Worm (Caenorhabditis elegans) whole organism, mixed stage, embryonic: ENCODE measurements around the gene E03H12.7.

Source experiments
- M03D4.4 ChIP-seq: sonication (generic microtip); optimal IDR thresholded peaks from 2 replicates; lab custom pipeline; 2017; ENCODE audit warnings: mild to moderate bottlenecking, missing genetic modification characterization, missing compliant biosample characterization
- bed-3 ChIP-seq: fragments of 200-800 bp; sonication (Bioruptor generic); optimal IDR thresholded peaks from 3 replicates; lab custom pipeline; 2018; ENCODE audit warnings: mild to moderate bottlenecking, missing genetic modification characterization, moderate library complexity, missing compliant biosample characterization
- blmp-1 ChIP-seq: fragments of 150-350 bp; optimal IDR thresholded peaks from 2 replicates; lab custom pipeline; 2014; ENCODE audit warnings: missing biosample characterization, missing genetic modification characterization
- ceh-39 ChIP-seq: fragments of 150-350 bp; optimal IDR thresholded peaks from 2 replicates; lab custom pipeline; 2014; ENCODE audit warnings: missing biosample characterization, missing genetic modification characterization
- ceh-43 ChIP-seq: fragments of 200-800 bp; sonication (Bioruptor generic); optimal IDR thresholded peaks from 2 replicates; lab custom pipeline; 2018; ENCODE audit warnings: mild to moderate bottlenecking, missing genetic modification characterization, moderate library complexity, missing compliant biosample characterization
- ceh-83 ChIP-seq: fragments of 200-800 bp; sonication (Bioruptor generic); optimal IDR thresholded peaks from 2 replicates; lab custom pipeline; 2018; ENCODE audit warnings: mild to moderate bottlenecking, missing genetic modification characterization, missing compliant biosample characterization
- ces-1 ChIP-seq: fragments of 150-350 bp; optimal IDR thresholded peaks from 2 replicates; lab custom pipeline; 2014; ENCODE audit warnings: missing biosample characterization, missing genetic modification reagents, missing genetic modification characterization
- cnd-1 ChIP-seq: fragments of 200-800 bp; sonication (Bioruptor generic); optimal IDR thresholded peaks from 2 replicates; lab custom pipeline; 2018; ENCODE audit warnings: mild to moderate bottlenecking, missing genetic modification characterization, missing compliant biosample characterization
- drap-1 ChIP-seq: fragments of 200-800 bp; sonication (Bioruptor generic); optimal IDR thresholded peaks from 3 replicates; lab custom pipeline; 2018; ENCODE audit warnings: mild to moderate bottlenecking, missing genetic modification characterization, missing compliant biosample characterization
- elt-1 ChIP-seq: sonication (generic microtip); optimal IDR thresholded peaks from 2 replicates; lab custom pipeline; 2017; ENCODE audit warnings: missing genetic modification characterization, mild to moderate bottlenecking, missing compliant biosample characterization, antibody characterized with exemption, moderate library complexity, borderline replicate concordance; ENCODE audit not compliant: insufficient read depth
- elt-3 ChIP-seq: fragments of 150-350 bp; optimal IDR thresholded peaks from 2 replicates; lab custom pipeline; 2014; ENCODE audit warnings: missing biosample characterization, missing genetic modification characterization
- flh-1 ChIP-seq: fragments of 200-800 bp; sonication (Bioruptor generic); optimal IDR thresholded peaks from 2 replicates; lab custom pipeline; 2018; ENCODE audit warnings: mild to moderate bottlenecking, missing genetic modification characterization, moderate library complexity, missing compliant biosample characterization
- ham-2 ChIP-seq: fragments of 200-800 bp; sonication (Bioruptor generic); optimal IDR thresholded peaks from 2 replicates; lab custom pipeline; 2018; ENCODE audit warnings: mild to moderate bottlenecking, missing genetic modification characterization, missing compliant biosample characterization
- hlh-1 ChIP-seq: fragments of 150-350 bp; optimal IDR thresholded peaks from 2 replicates; lab custom pipeline; 2014; ENCODE audit warnings: missing biosample characterization, missing genetic modification reagents, missing genetic modification characterization
- lin-13 ChIP-seq: fragments of 150-350 bp; optimal IDR thresholded peaks from 2 replicates; lab custom pipeline; 2014; ENCODE audit warnings: missing biosample characterization, missing genetic modification characterization
- lin-32 ChIP-seq: fragments of 200-800 bp; sonication (Bioruptor generic); optimal IDR thresholded peaks from 2 replicates; lab custom pipeline; 2018; ENCODE audit warnings: mild to moderate bottlenecking, missing genetic modification characterization, missing compliant biosample characterization
- lsy-2 ChIP-seq: fragments of 150-350 bp; optimal IDR thresholded peaks from 2 replicates; lab custom pipeline; 2014; ENCODE audit warnings: missing biosample characterization, missing genetic modification characterization
- mab-5 ChIP-seq: fragments of 150-350 bp; optimal IDR thresholded peaks from 2 replicates; lab custom pipeline; 2014; ENCODE audit warnings: missing biosample characterization, missing genetic modification characterization
- mep-1 ChIP-seq: fragments of 150-350 bp; optimal IDR thresholded peaks from 2 replicates; lab custom pipeline; 2017; ENCODE audit warnings: missing biosample characterization, missing genetic modification reagents, missing genetic modification characterization, inconsistent platforms
- mls-2 ChIP-seq: sonication (generic microtip); optimal IDR thresholded peaks from 2 replicates; lab custom pipeline; 2016; ENCODE audit warnings: mild to moderate bottlenecking, missing genetic modification characterization, moderate library complexity, missing compliant biosample characterization
- nhr-12 ChIP-seq: fragments of 150-350 bp; optimal IDR thresholded peaks from 2 replicates; lab custom pipeline; 2014; ENCODE audit warnings: missing biosample characterization, missing genetic modification characterization
- nhr-237 ChIP-seq: fragments of 150-350 bp; optimal IDR thresholded peaks from 2 replicates; lab custom pipeline; 2014; ENCODE audit warnings: missing biosample characterization, missing genetic modification characterization
- nhr-28 ChIP-seq: fragments of 150-350 bp; optimal IDR thresholded peaks from 2 replicates; lab custom pipeline; 2014; ENCODE audit warnings: missing biosample characterization, missing genetic modification characterization
- nhr-76 ChIP-seq: sonication (generic microtip); optimal IDR thresholded peaks from 2 replicates; lab custom pipeline; 2017; ENCODE audit warnings: missing biosample characterization, missing genetic modification characterization
- pha-4 ChIP-seq: fragments of 150-350 bp; optimal IDR thresholded peaks from 2 replicates; lab custom pipeline; 2018; ENCODE audit warnings: missing biosample characterization, missing genetic modification reagents, missing genetic modification characterization
- sem-2 ChIP-seq: fragments of 200-800 bp; sonication (Bioruptor generic); optimal IDR thresholded peaks from 2 replicates; lab custom pipeline; 2018; ENCODE audit warnings: mild to moderate bottlenecking, missing genetic modification characterization, missing compliant biosample characterization
- snpc-4 ChIP-seq: fragments of 150-350 bp; optimal IDR thresholded peaks from 2 replicates; lab custom pipeline; 2014; ENCODE audit warnings: missing biosample characterization, missing genetic modification characterization
- sptf-1 ChIP-seq: sonication (generic microtip); optimal IDR thresholded peaks from 2 replicates; lab custom pipeline; 2017; ENCODE audit warnings: mild to moderate bottlenecking, missing genetic modification characterization, moderate library complexity, missing compliant biosample characterization
- tbx-8 ChIP-seq: fragments of 200-800 bp; sonication (Bioruptor generic); optimal IDR thresholded peaks from 2 replicates; lab custom pipeline; 2018; ENCODE audit warnings: mild to moderate bottlenecking, missing genetic modification characterization, moderate library complexity, missing compliant biosample characterization
- unc-120 ChIP-seq: sonication (generic microtip); optimal IDR thresholded peaks from 2 replicates; lab custom pipeline; 2017; ENCODE audit warnings: missing genetic modification characterization, missing compliant biosample characterization; ENCODE audit not compliant: poor library complexity, severe bottlenecking
- unc-39 ChIP-seq: fragments of 150-350 bp; optimal IDR thresholded peaks from 2 replicates; lab custom pipeline; 2014; ENCODE audit warnings: missing biosample characterization, missing genetic modification characterization
- unc-62 ChIP-seq: fragments of 150-350 bp; optimal IDR thresholded peaks from 2 replicates; lab custom pipeline; 2014; ENCODE audit warnings: missing biosample characterization, missing genetic modification reagents, missing genetic modification characterization
- zip-8 ChIP-seq: fragments of 150-350 bp; optimal IDR thresholded peaks from 2 replicates; lab custom pipeline; 2014; ENCODE audit warnings: missing biosample characterization, missing genetic modification characterization

E03H12.7 gene

DNA sequence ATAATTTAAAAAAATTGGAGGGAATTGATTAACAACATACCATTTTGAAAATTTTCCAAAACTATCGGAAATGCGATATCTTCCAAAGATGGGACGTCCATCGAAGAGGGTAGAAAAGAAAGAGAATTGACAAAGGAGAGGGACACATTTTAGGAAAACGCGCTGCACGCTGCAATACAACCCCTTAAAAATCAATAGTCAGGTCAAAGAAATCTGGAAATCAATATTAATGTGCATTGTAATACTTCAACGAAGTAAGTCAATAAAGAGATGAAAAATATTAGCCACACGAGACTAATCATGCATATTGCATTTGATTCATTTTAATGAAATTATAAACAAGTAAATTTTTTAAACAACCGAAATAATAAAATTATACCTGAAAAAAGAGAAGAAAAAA lies 19.0 kb downstream of the E03H12.7 start, which contains the start of gene Y9C9A.13:
TSS of gene Y9C9A.13 (minus strand) at position 101 of the 400 bp plus-strand sequence.
- TF ChIP-seq pha-4 (tag; lab: Kevin White, UChicago) (no peak), unc-120 (tag; lab: Kevin White, UChicago) (no peak), unc-39 (tag; lab: Kevin White, UChicago) (no peak), blmp-1 (tag; lab: Kevin White, UChicago) (no peak), cnd-1 (tag; lab: Kevin White, UChicago) (no peak), ceh-83 (GFP tag; lab: Kevin White, UChicago) (no peak), lin-13 (tag; lab: Kevin White, UChicago) (no peak), ceh-43 (GFP tag; lab: Kevin White, UChicago) (no peak), mab-5 (tag; lab: Kevin White, UChicago) (no peak), unc-62 (GFP tag; lab: Kevin White, UChicago) (no peak), snpc-4 (no peak), elt-3 (no peak), lsy-2 (tag; lab: Kevin White, UChicago) (no peak), sem-2 (GFP tag; lab: Kevin White, UChicago) (no peak), ham-2 (GFP tag; lab: Kevin White, UChicago) (no peak), flh-1 (GFP tag; lab: Kevin White, UChicago) (no peak), M03D4.4 (tag; lab: Kevin White, UChicago) (no peak)
- TF ChIP-seq, all 35 proteins: peak for 0

DNA sequence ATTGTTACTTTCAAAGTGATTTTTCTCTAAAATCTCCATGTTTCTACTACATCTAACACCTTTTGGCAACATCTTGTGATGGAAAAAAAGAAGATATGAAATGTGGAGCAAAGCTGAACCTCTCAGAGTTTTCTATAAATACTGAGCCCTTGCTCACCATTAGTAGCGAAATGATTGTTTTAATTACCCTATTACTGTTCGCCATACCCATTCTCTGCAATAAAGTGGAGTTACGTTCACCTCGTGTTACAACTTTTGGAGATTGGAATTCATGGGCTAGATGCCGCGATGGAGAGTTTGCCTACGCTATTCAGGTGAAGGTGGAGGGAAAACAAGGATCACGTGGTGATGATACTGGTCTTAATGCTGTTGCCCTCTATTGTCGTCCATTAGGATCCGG lies 24.6 kb downstream of the E03H12.7 start, which contains the start of gene txt-3:
TSS of gene txt-3 (plus strand) at position 125 of the 400 bp plus-strand sequence.
- no peak for TF ChIP-seq sptf-1 (tag; lab: Kevin White, UChicago)
- TF ChIP-seq lin-32 (GFP tag; lab: Kevin White, UChicago): no peak
- no peak for TF ChIP-seq unc-62 (GFP tag; lab: Kevin White, UChicago)
- no peak for TF ChIP-seq snpc-4
- TF ChIP-seq ceh-39 (tag; lab: Kevin White, UChicago): no peak
- TF ChIP-seq hlh-1 (tag; lab: Kevin White, UChicago): no peak
- no peak for TF ChIP-seq sem-2 (GFP tag; lab: Kevin White, UChicago)
- TF ChIP-seq lin-13 (tag; lab: Kevin White, UChicago): no peak
- no peak for TF ChIP-seq mab-5 (tag; lab: Kevin White, UChicago)
- TF ChIP-seq nhr-12 (tag; lab: Kevin White, UChicago): no peak
- TF ChIP-seq unc-39 (tag; lab: Kevin White, UChicago): no peak
- TF ChIP-seq bed-3 (GFP tag; lab: Kevin White, UChicago): no peak
- no peak for TF ChIP-seq ceh-83 (GFP tag; lab: Kevin White, UChicago)
- no peak for TF ChIP-seq ceh-43 (GFP tag; lab: Kevin White, UChicago)
- TF ChIP-seq M03D4.4 (tag; lab: Kevin White, UChicago): no peak
- TF ChIP-seq elt-1 (tag; lab: Kevin White, UChicago): no peak
- TF ChIP-seq lsy-2 (tag; lab: Kevin White, UChicago): no peak
- TF ChIP-seq, all 35 proteins: peak for 0

DNA sequence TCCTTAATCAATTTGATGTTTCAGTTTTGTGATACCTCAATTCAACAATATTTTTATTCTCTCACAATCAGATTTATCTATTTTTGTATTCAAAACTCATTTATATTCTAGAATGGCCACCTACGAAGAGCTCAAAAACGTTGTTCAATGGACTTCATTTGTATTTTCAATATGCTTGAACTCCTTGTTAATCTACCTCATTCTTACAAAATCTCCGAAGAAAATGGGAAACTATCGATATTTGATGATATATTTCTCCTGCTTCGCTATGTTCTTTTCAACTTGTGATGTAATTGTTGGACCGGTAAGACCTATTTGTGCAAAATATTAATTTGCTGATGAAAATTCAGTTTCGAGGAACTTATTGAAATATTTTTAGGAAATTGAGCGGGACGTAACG lies 27.8 kb downstream of the E03H12.7 start, which contains the start of gene str-164:
TSS of gene str-164 (plus strand) at position 113 of the 400 bp plus-strand sequence.
- TF ChIP-seq sptf-1 (tag; lab: Kevin White, UChicago) (no peak), ceh-83 (GFP tag; lab: Kevin White, UChicago) (no peak), nhr-76 (tag; lab: Kevin White, UChicago) (no peak), flh-1 (GFP tag; lab: Kevin White, UChicago) (no peak), ceh-43 (GFP tag; lab: Kevin White, UChicago) (no peak), drap-1 (GFP tag; lab: Kevin White, UChicago) (no peak), sem-2 (GFP tag; lab: Kevin White, UChicago) (no peak)

DNA sequence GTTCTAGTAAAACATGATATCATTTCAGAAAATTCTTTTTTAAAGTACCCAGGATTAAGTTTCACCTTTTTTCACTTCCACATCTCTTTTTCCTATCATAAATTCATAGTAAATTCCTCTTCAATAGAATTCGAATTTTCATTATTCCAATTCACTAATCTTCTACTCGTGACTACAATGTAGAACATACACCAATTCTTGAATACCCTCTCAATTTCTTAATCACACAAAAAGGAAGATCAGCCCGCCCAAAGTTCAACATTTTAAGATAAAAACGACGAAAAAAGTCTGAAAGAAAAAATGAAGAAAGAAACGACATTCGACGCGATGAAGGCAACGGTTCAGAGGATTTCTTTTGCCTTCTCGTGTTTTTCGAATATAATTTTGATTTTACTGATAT lies 34.5 kb downstream of the E03H12.7 start, which contains the start of gene str-163:
TSS of gene str-163 (plus strand) at position 301 of the 400 bp plus-strand sequence.
- no peak for TF ChIP-seq nhr-237 (tag; lab: Kevin White, UChicago)
- TF ChIP-seq sptf-1 (tag; lab: Kevin White, UChicago): no peak
- no peak for TF ChIP-seq ceh-39 (tag; lab: Kevin White, UChicago)
- TF ChIP-seq unc-120 (tag; lab: Kevin White, UChicago): no peak
- TF ChIP-seq mab-5 (tag; lab: Kevin White, UChicago): no peak

DNA sequence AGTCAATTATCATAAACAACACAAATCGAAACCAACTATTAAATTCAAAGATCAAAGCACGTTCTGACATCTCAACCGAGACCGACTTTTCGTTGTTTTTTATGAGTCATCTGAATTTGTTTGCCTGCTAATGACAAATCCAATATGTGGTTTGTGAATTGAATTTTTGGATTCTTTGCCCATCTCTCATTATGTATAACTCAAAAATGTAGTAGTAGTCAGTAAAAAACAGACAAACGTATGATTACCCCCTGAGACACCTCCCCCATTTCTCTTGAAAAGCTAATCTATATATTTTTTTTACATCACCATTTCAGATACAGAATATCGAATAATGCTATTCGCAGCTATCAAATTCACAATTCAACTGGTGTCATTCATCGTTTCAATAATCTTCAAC lies 42.7 kb downstream of the E03H12.7 start, which contains the start of gene str-169:
TSS of gene str-169 (plus strand) at position 301 of the 400 bp plus-strand sequence.
- TF ChIP-seq nhr-28 (tag; lab: Kevin White, UChicago): no peak
- no peak for TF ChIP-seq mep-1 (tag; lab: Kevin White, UChicago)
- no peak for TF ChIP-seq M03D4.4 (tag; lab: Kevin White, UChicago)
- no peak for TF ChIP-seq lin-13 (tag; lab: Kevin White, UChicago)
- TF ChIP-seq elt-1 (tag; lab: Kevin White, UChicago): no peak
- no peak for TF ChIP-seq blmp-1 (tag; lab: Kevin White, UChicago)
- TF ChIP-seq pha-4 (tag; lab: Kevin White, UChicago): no peak
- no peak for TF ChIP-seq tbx-8 (GFP tag; lab: Kevin White, UChicago)
- no peak for TF ChIP-seq lin-32 (GFP tag; lab: Kevin White, UChicago)
- no peak for TF ChIP-seq snpc-4
- TF ChIP-seq mls-2 (tag; lab: Kevin White, UChicago): no peak
- TF ChIP-seq cnd-1 (tag; lab: Kevin White, UChicago): no peak
- no peak for TF ChIP-seq nhr-237 (tag; lab: Kevin White, UChicago)
- no peak for TF ChIP-seq sptf-1 (tag; lab: Kevin White, UChicago)
- TF ChIP-seq bed-3 (GFP tag; lab: Kevin White, UChicago): no peak
- TF ChIP-seq flh-1 (GFP tag; lab: Kevin White, UChicago): no peak
- TF ChIP-seq ces-1 (GFP tag; lab: Kevin White, UChicago): no peak
- TF ChIP-seq unc-120 (tag; lab: Kevin White, UChicago): no peak
- TF ChIP-seq zip-8 (tag; lab: Kevin White, UChicago): no peak
- no peak for TF ChIP-seq nhr-12 (tag; lab: Kevin White, UChicago)
- TF ChIP-seq, all 35 proteins: peak for 0
